Fruit fly (Drosophila melanogaster): Measurements from ENCODE around the gene CG15465.

DNA sequence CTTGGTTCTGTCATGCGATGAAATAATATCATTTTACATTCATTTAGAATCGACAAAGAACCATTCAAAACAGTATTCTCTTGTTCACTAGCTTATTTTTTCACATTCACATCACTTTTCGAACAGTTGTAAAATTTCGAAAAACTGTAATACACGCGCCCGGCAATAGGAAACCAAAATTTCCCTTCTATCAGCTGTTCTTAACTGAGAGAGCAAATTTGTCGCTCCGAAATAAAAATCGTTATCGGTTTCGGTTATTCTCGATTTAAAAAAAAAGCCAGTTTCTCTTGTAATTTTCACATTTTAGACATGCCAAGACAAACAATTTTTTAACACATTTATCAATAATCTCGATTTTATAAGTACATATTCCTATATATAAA, 482 bp upstream of the CG15465 start:
- TF ChIP-seq Ets65A (GFP tag) = no peak
- TF ChIP-seq Fer3 (tag; optimal IDR thresholded peaks at IDR 0.05) = no peak
- no peak for TF ChIP-seq aop (GFP tag; IDR thresholded peaks at IDR 0.05)
- no peak for TF ChIP-seq nerfin-2 (GFP tag; IDR thresholded peaks at IDR 0.05; ENCODE audit: partially characterized antibody)
- TF ChIP-seq ssp (GFP tag; IDR thresholded peaks at IDR 0.05) = no peak
- TF ChIP-seq Hr78 (GFP tag; optimal IDR thresholded peaks at IDR 0.05) = no peak
- no peak for TF ChIP-seq org-1 (GFP tag; optimal IDR thresholded peaks at IDR 0.05)
- TF ChIP-seq phol (tag; optimal IDR thresholded peaks at IDR 0.05) = no peak
- TF ChIP-seq disco-r (GFP tag; optimal IDR thresholded peaks at IDR 0.05) = no peak
- no peak for TF ChIP-seq Nf-YA (GFP tag; IDR thresholded peaks at IDR 0.05)
- no peak for TF ChIP-seq seq (GFP tag; IDR thresholded peaks at IDR 0.05)
